Fruit fly (Drosophila melanogaster) whole organism, embryonic: ENCODE data around the gene PAN3.
A peak's percentile ranks its signal among the peaks of the same experiment; 100 is the strongest.

Experiments
- Ada2b ChIP-seq: fragments of 200-800 bp; sonication (Bioruptor generic); IDR thresholded peaks from 2 replicates; pipeline ENCODE4 v1.3.6; 2022; ENCODE audit warnings: missing biosample characterization, missing genetic modification characterization
- Atf3 ChIP-seq: fragments of 200-800 bp; sonication (Bioruptor generic); optimal IDR thresholded peaks from 3 replicates; lab custom pipeline; 2016; ENCODE audit warnings: missing biosample characterization, missing genetic modification characterization
- CG10147 ChIP-seq: fragments of 200-800 bp; sonication (Bioruptor generic); optimal IDR thresholded peaks from 2 replicates; lab custom pipeline; 2019; ENCODE audit warnings: missing biosample characterization, mild to moderate bottlenecking, missing genetic modification characterization, moderate library complexity
- CG10209 ChIP-seq: fragments of 200-800 bp; sonication (Bioruptor generic); optimal IDR thresholded peaks from 3 replicates; lab custom pipeline; 2017; ENCODE audit warnings: missing biosample characterization, mild to moderate bottlenecking, missing genetic modification characterization, missing genetic modification reagents
- CG11085 ChIP-seq: fragments of 200-800 bp; sonication (Bioruptor generic); IDR thresholded peaks from 2 replicates; pipeline ENCODE4 v1.3.6; 2022; ENCODE audit warnings: missing biosample characterization, missing genetic modification characterization
- CG11723 ChIP-seq: fragments of 200-800 bp; sonication (Bioruptor generic); optimal IDR thresholded peaks from 2 replicates; lab custom pipeline; 2017; ENCODE audit warnings: missing biosample characterization, mild to moderate bottlenecking, missing genetic modification characterization
- CG12155 ChIP-seq: fragments of 200-800 bp; sonication (Bioruptor generic); optimal IDR thresholded peaks from 3 replicates; lab custom pipeline; 2016; ENCODE audit warnings: missing biosample characterization, missing genetic modification characterization
- CG13287 ChIP-seq: fragments of 200-800 bp; sonication (Bioruptor generic); IDR thresholded peaks from 2 replicates; pipeline ENCODE4 v1.3.6; 2022; ENCODE audit warnings: missing biosample characterization, missing genetic modification characterization; ENCODE audit not compliant: partially characterized antibody
- CG17186 ChIP-seq: fragments of 200-800 bp; sonication (Bioruptor generic); optimal IDR thresholded peaks from 3 replicates; lab custom pipeline; 2017; ENCODE audit warnings: missing biosample characterization, missing genetic modification reagents, missing genetic modification characterization
- CG18599 ChIP-seq: fragments of 200-800 bp; sonication (Bioruptor generic); optimal IDR thresholded peaks from 3 replicates; lab custom pipeline; 2017; ENCODE audit warnings: missing biosample characterization, missing genetic modification characterization, mild to moderate bottlenecking, moderate library complexity, missing genetic modification reagents
- CG33557 ChIP-seq: fragments of 200-800 bp; sonication (Bioruptor generic); optimal IDR thresholded peaks from 2 replicates; lab custom pipeline; 2019; ENCODE audit warnings: missing biosample characterization, mild to moderate bottlenecking, missing genetic modification characterization, moderate library complexity
- CG4404 ChIP-seq: fragments of 200-800 bp; sonication (Bioruptor generic); IDR thresholded peaks from 2 replicates; pipeline ENCODE4 v1.3.6; 2022; ENCODE audit warnings: missing biosample characterization, missing genetic modification characterization
- CG6254 ChIP-seq: fragments of 200-800 bp; sonication (Bioruptor generic); optimal IDR thresholded peaks from 3 replicates; lab custom pipeline; 2017; ENCODE audit warnings: mild to moderate bottlenecking, missing biosample characterization, missing genetic modification reagents, missing genetic modification characterization
- CG6654 ChIP-seq: fragments of 200-800 bp; sonication (Bioruptor generic); optimal IDR thresholded peaks from 2 replicates; lab custom pipeline; 2017; ENCODE audit warnings: missing biosample characterization, mild to moderate bottlenecking, missing genetic modification characterization
- CG8290 ChIP-seq, 3 experiments: fragments of 200-800 bp; sonication (Bioruptor generic); optimal IDR thresholded peaks; 2 replicates each; lab custom pipeline; 2016 to 2019; ENCODE audit warnings: missing biosample characterization in 3 of 3, missing genetic modification characterization in 3 of 3, mild to moderate bottlenecking in 2 of 3, moderate library complexity in 1 of 3
- CG8478 ChIP-seq: fragments of >200 bp; optimal IDR thresholded peaks from 2 replicates; lab custom pipeline; 2018
- CG8924 ChIP-seq: fragments of 200-800 bp; optimal IDR thresholded peaks from 3 replicates; lab custom pipeline; 2019; ENCODE audit warnings: missing biosample characterization, mild to moderate bottlenecking, missing genetic modification characterization, moderate library complexity
- CG9437 ChIP-seq: fragments of 200-800 bp; sonication (Bioruptor generic); optimal IDR thresholded peaks from 2 replicates; lab custom pipeline; 2018; ENCODE audit warnings: missing biosample characterization, mild to moderate bottlenecking, missing genetic modification characterization
- Camta ChIP-seq: fragments of 200-800 bp; sonication (Bioruptor generic); optimal IDR thresholded peaks from 2 replicates; lab custom pipeline; 2016; ENCODE audit warnings: missing biosample characterization, missing genetic modification characterization
- Deaf1 ChIP-seq: fragments of 200-800 bp; optimal IDR thresholded peaks from 3 replicates; lab custom pipeline; 2019; ENCODE audit warnings: missing biosample characterization, mild to moderate bottlenecking, missing genetic modification characterization, moderate library complexity
- Doc3 ChIP-seq: fragments of 200-800 bp; sonication (Bioruptor generic); IDR thresholded peaks from 3 replicates; pipeline ENCODE4 v1.3.6; 2022; ENCODE audit warnings: missing biosample characterization, missing genetic modification characterization; ENCODE audit not compliant: partially characterized antibody
- Dref ChIP-seq: fragments of 200-800 bp; sonication (Bioruptor generic); IDR thresholded peaks from 2 replicates; pipeline ENCODE4 v1.3.6; 2022; ENCODE audit warnings: missing biosample characterization, missing genetic modification characterization
- ERR ChIP-seq: fragments of 200-800 bp; sonication (Bioruptor generic); optimal IDR thresholded peaks from 2 replicates; lab custom pipeline; 2016; ENCODE audit warnings: missing biosample characterization, missing genetic modification characterization
- Gsc ChIP-seq: fragments of 200-800 bp; sonication (Bioruptor generic); IDR thresholded peaks from 2 replicates; pipeline ENCODE4 v1.3.6; 2022; ENCODE audit warnings: missing biosample characterization, missing genetic modification characterization
- Hr39 ChIP-seq: fragments of >200 bp; optimal IDR thresholded peaks from 2 replicates; lab custom pipeline; 2017
- Kr ChIP-seq: fragments of 200-800 bp; sonication (Bioruptor generic); optimal IDR thresholded peaks from 2 replicates; lab custom pipeline; 2017; ENCODE audit warnings: missing biosample characterization, mild to moderate bottlenecking, missing genetic modification characterization
- Lim3 ChIP-seq: fragments of 200-800 bp; sonication (Bioruptor generic); IDR thresholded peaks from 2 replicates; pipeline ENCODE4 v1.3.6; 2022; ENCODE audit warnings: missing biosample characterization, missing genetic modification characterization
- Lpt ChIP-seq: fragments of >200 bp; optimal IDR thresholded peaks from 2 replicates; lab custom pipeline; 2018; ENCODE audit warnings: missing biosample characterization, missing genetic modification characterization
- Nf-YB ChIP-seq: fragments of 200-800 bp; sonication (Bioruptor generic); optimal IDR thresholded peaks from 3 replicates; lab custom pipeline; 2019; ENCODE audit warnings: missing biosample characterization, mild to moderate bottlenecking, missing genetic modification characterization, moderate library complexity
- Sox102F ChIP-seq: fragments of 200-800 bp; sonication (Bioruptor generic); optimal IDR thresholded peaks from 2 replicates; lab custom pipeline; 2018; ENCODE audit warnings: missing biosample characterization, mild to moderate bottlenecking, missing genetic modification characterization, moderate library complexity
- Tbp ChIP-seq: fragments of >200 bp; optimal IDR thresholded peaks from 2 replicates; lab custom pipeline; 2018; ENCODE audit warnings: missing biosample characterization, missing genetic modification characterization
- ash1 ChIP-seq: fragments of 200-800 bp; sonication (Bioruptor generic); optimal IDR thresholded peaks from 2 replicates; lab custom pipeline; 2018; ENCODE audit warnings: missing biosample characterization, mild to moderate bottlenecking, missing genetic modification characterization
- ci ChIP-seq: fragments of 200-800 bp; sonication (Bioruptor generic); IDR thresholded peaks from 3 replicates; pipeline ENCODE4 v1.3.6; 2022; ENCODE audit warnings: missing biosample characterization, missing genetic modification characterization
- ems ChIP-seq: fragments of 200-800 bp; sonication (Bioruptor generic); optimal IDR thresholded peaks from 3 replicates; lab custom pipeline; 2016; ENCODE audit warnings: missing biosample characterization, missing genetic modification characterization
- exex ChIP-seq: fragments of 200-800 bp; sonication (Bioruptor generic); optimal IDR thresholded peaks from 4 replicates; lab custom pipeline; 2018; ENCODE audit warnings: missing biosample characterization, mild to moderate bottlenecking, missing genetic modification characterization, moderate library complexity
- fd64A ChIP-seq: fragments of 200-800 bp; sonication (Bioruptor generic); optimal IDR thresholded peaks from 3 replicates; lab custom pipeline; 2018; ENCODE audit warnings: missing biosample characterization, mild to moderate bottlenecking, missing genetic modification characterization
- gce ChIP-seq: fragments of 200-800 bp; sonication (Bioruptor generic); IDR thresholded peaks from 3 replicates; pipeline ENCODE4 v1.3.6; 2022; ENCODE audit warnings: missing biosample characterization, missing genetic modification characterization
- gcm2 ChIP-seq: fragments of 200-800 bp; sonication (Bioruptor generic); optimal IDR thresholded peaks from 2 replicates; lab custom pipeline; 2016; ENCODE audit warnings: missing biosample characterization, missing genetic modification characterization
- gt ChIP-seq: fragments of 200-800 bp; sonication (Bioruptor generic); IDR thresholded peaks from 2 replicates; pipeline ENCODE4 v1.3.6; 2022; ENCODE audit warnings: missing biosample characterization, missing genetic modification characterization
- her ChIP-seq: fragments of 200-800 bp; sonication (Bioruptor generic); optimal IDR thresholded peaks from 2 replicates; lab custom pipeline; 2016; ENCODE audit warnings: missing biosample characterization, missing genetic modification characterization
- lbe ChIP-seq: fragments of 200-800 bp; sonication (Bioruptor generic); optimal IDR thresholded peaks from 2 replicates; lab custom pipeline; 2016; ENCODE audit warnings: missing biosample characterization, mild to moderate bottlenecking, missing genetic modification characterization
- lmd ChIP-seq: fragments of 200-800 bp; sonication (Bioruptor generic); IDR thresholded peaks from 2 replicates; pipeline ENCODE4 v1.3.6; 2022; ENCODE audit warnings: missing biosample characterization, missing genetic modification characterization
- nerfin-2 ChIP-seq: fragments of 200-800 bp; sonication (Bioruptor generic); IDR thresholded peaks from 2 replicates; pipeline ENCODE4 v1.3.6; 2022; ENCODE audit warnings: missing biosample characterization, missing genetic modification characterization; ENCODE audit not compliant: partially characterized antibody
- onecut ChIP-seq: fragments of 200-800 bp; sonication (Bioruptor generic); IDR thresholded peaks from 2 replicates; pipeline ENCODE4 v1.3.6; 2022; ENCODE audit warnings: missing biosample characterization, missing genetic modification characterization
- otp ChIP-seq: fragments of 200-800 bp; sonication (Bioruptor generic); IDR thresholded peaks from 3 replicates; pipeline ENCODE4, ENCODE4 v1.3.6; 2022; ENCODE audit warnings: missing biosample characterization, missing genetic modification characterization
- row ChIP-seq: fragments of 200-800 bp; sonication (Bioruptor generic); IDR thresholded peaks from 3 replicates; pipeline ENCODE4 v1.3.6; 2022; ENCODE audit warnings: missing biosample characterization, missing genetic modification characterization
- run ChIP-seq: fragments of 200-800 bp; sonication (Bioruptor generic); optimal IDR thresholded peaks from 3 replicates; lab custom pipeline; 2018; ENCODE audit warnings: missing biosample characterization, mild to moderate bottlenecking, missing genetic modification characterization
- sima ChIP-seq: fragments of 200-800 bp; sonication (Bioruptor generic); optimal IDR thresholded peaks from 2 replicates; lab custom pipeline; 2016; ENCODE audit warnings: missing biosample characterization, missing genetic modification characterization
- ssp ChIP-seq: fragments of 200-800 bp; sonication (Bioruptor generic); IDR thresholded peaks from 2 replicates; pipeline ENCODE4 v1.3.6; 2022; ENCODE audit warnings: missing biosample characterization, missing genetic modification characterization
- ttk ChIP-seq: fragments of 200-800 bp; sonication (Bioruptor generic); IDR thresholded peaks from 2 replicates; pipeline ENCODE4 v2.1.2; 2022; ENCODE audit warnings: missing biosample characterization, missing genetic modification characterization
- vfl ChIP-seq: fragments of 200-800 bp; sonication (Bioruptor generic); optimal IDR thresholded peaks from 2 replicates; lab custom pipeline; 2016; ENCODE audit warnings: missing biosample characterization, missing genetic modification characterization

The PAN3 gene

dm6 chr3L:3078398-3079155 lies 7.6 kb downstream of the PAN3 start (continued):
- peak; percentile 23; the same call in 1 of the 3 replicates for TF ChIP-seq otp (GFP tag; lab: Robert Waterston, UW)
- TF ChIP-seq Camta = no peak
- no peak for TF ChIP-seq sima (GFP tag; lab: Kevin White, UChicago)
- no peak for TF ChIP-seq ssp
- peak; percentile 58; the same call in 1 of the 3 replicates for TF ChIP-seq ci (GFP tag; lab: Robert Waterston, UW)
- TF ChIP-seq ERR (GFP tag; lab: Kevin White, UChicago) = no peak
- no peak for TF ChIP-seq CG6654 (GFP tag; lab: Kevin White, UChicago)
- no peak for TF ChIP-seq CG13287
- no peak for TF ChIP-seq Ada2b
- TF ChIP-seq Nf-YB (GFP tag; lab: Kevin White, UChicago) = peak; percentile 15
- TF ChIP-seq Dref (GFP tag; lab: Robert Waterston, UW) = no peak
- TF ChIP-seq CG9437 (GFP tag; lab: Kevin White, UChicago) = peak; percentile 36
- no peak for TF ChIP-seq Lim3
- TF ChIP-seq Hr39 (lab: Kevin White, UChicago) = no peak
- TF ChIP-seq lbe (GFP tag; lab: Kevin White, UChicago) = no peak
- TF ChIP-seq CG17186 = no peak
- no peak for TF ChIP-seq ems (GFP tag; lab: Kevin White, UChicago)
- TF ChIP-seq gt (GFP tag; lab: Robert Waterston, UW) = no peak
- TF ChIP-seq exex (tag; lab: Kevin White, UChicago) = no peak
- peak; percentile 31 for TF ChIP-seq CG11723 (GFP tag; lab: Kevin White, UChicago)
- no peak for TF ChIP-seq vfl (GFP tag; lab: Kevin White, UChicago)
- TF ChIP-seq ash1 (GFP tag; lab: Kevin White, UChicago) = no peak
- no peak for TF ChIP-seq Doc3 (GFP tag; lab: Robert Waterston, UW)
- no peak for TF ChIP-seq CG12155 (GFP tag; lab: Kevin White, UChicago)
- TF ChIP-seq CG18599 (GFP tag; lab: Kevin White, UChicago) = peak; percentile 61
- TF ChIP-seq Sox102F (GFP tag; lab: Kevin White, UChicago) = peak; percentile 48
- no peak for TF ChIP-seq nerfin-2
- no peak for TF ChIP-seq CG6254
- no peak for TF ChIP-seq Gsc (GFP tag; lab: Robert Waterston, UW)
- TF ChIP-seq lmd (GFP tag; lab: Robert Waterston, UW) = peak; percentile 44; the same call in 1 of the 2 replicates
- TF ChIP-seq Lpt (GFP tag; lab: Kevin White, UChicago) = no peak
- peak; percentile 34 for TF ChIP-seq CG8924 (tag; lab: Kevin White, UChicago)
- TF ChIP-seq CG10147 (GFP tag; lab: Kevin White, UChicago) = peak; percentile 21
- TF ChIP-seq Atf3 (GFP tag; lab: Kevin White, UChicago) = no peak
- no peak for TF ChIP-seq run (tag; lab: Kevin White, UChicago)
- no peak for TF ChIP-seq CG33557 (GFP tag; lab: Kevin White, UChicago)
- TF ChIP-seq onecut (GFP tag; lab: Robert Waterston, UW) = no peak
- no peak for TF ChIP-seq CG8478
- TF ChIP-seq CG4404 (GFP tag; lab: Robert Waterston, UW) = no peak
- peak; percentile 71 for TF ChIP-seq row
- TF ChIP-seq Kr (GFP tag; lab: Kevin White, UChicago) = no peak
- no peak for TF ChIP-seq Tbp (GFP tag; lab: Kevin White, UChicago)
- no peak for TF ChIP-seq gcm2 (GFP tag; lab: Kevin White, UChicago)
- no peak for TF ChIP-seq CG8290 (GFP tag; optimal IDR thresholded peaks at IDR 0.05; lab: Kevin White, UChicago)
- TF ChIP-seq CG8290 (tag; optimal IDR thresholded peaks at IDR 0.05; lab: Kevin White, UChicago) = peak in 1 of 2 experiments; percentile 72
- TF ChIP-seq gce (GFP tag; lab: Robert Waterston, UW) = no peak
- TF ChIP-seq fd64A (GFP tag; lab: Kevin White, UChicago) = no peak
- no peak for TF ChIP-seq her (GFP tag; lab: Kevin White, UChicago)
- peak; percentile 1 for TF ChIP-seq Deaf1 (tag; lab: Kevin White, UChicago)
- TF ChIP-seq CG10209 (GFP tag; lab: Kevin White, UChicago) = peak; percentile 47
- no peak for TF ChIP-seq ttk
- TF ChIP-seq CG11085 (GFP tag; lab: Robert Waterston, UW) = no peak
